Worm (Caenorhabditis elegans) whole organism, mixed stage, embryonic: ENCODE measurements around the gene sto-2.

Experiments
- M03D4.4 ChIP-seq: sonication (generic microtip); optimal IDR thresholded peaks from 2 replicates; lab custom pipeline; 2017; ENCODE audit warnings: mild to moderate bottlenecking, missing genetic modification characterization, missing compliant biosample characterization
- bed-3 ChIP-seq: fragments of 200-800 bp; sonication (Bioruptor generic); optimal IDR thresholded peaks from 3 replicates; lab custom pipeline; 2018; ENCODE audit warnings: mild to moderate bottlenecking, missing genetic modification characterization, moderate library complexity, missing compliant biosample characterization
- blmp-1 ChIP-seq: fragments of 150-350 bp; optimal IDR thresholded peaks from 2 replicates; lab custom pipeline; 2014; ENCODE audit warnings: missing biosample characterization, missing genetic modification characterization
- ceh-39 ChIP-seq: fragments of 150-350 bp; optimal IDR thresholded peaks from 2 replicates; lab custom pipeline; 2014; ENCODE audit warnings: missing biosample characterization, missing genetic modification characterization
- ceh-43 ChIP-seq: fragments of 200-800 bp; sonication (Bioruptor generic); optimal IDR thresholded peaks from 2 replicates; lab custom pipeline; 2018; ENCODE audit warnings: mild to moderate bottlenecking, missing genetic modification characterization, moderate library complexity, missing compliant biosample characterization
- ceh-83 ChIP-seq: fragments of 200-800 bp; sonication (Bioruptor generic); optimal IDR thresholded peaks from 2 replicates; lab custom pipeline; 2018; ENCODE audit warnings: mild to moderate bottlenecking, missing genetic modification characterization, missing compliant biosample characterization
- ces-1 ChIP-seq: fragments of 150-350 bp; optimal IDR thresholded peaks from 2 replicates; lab custom pipeline; 2014; ENCODE audit warnings: missing biosample characterization, missing genetic modification reagents, missing genetic modification characterization
- cnd-1 ChIP-seq: fragments of 200-800 bp; sonication (Bioruptor generic); optimal IDR thresholded peaks from 2 replicates; lab custom pipeline; 2018; ENCODE audit warnings: mild to moderate bottlenecking, missing genetic modification characterization, missing compliant biosample characterization
- drap-1 ChIP-seq: fragments of 200-800 bp; sonication (Bioruptor generic); optimal IDR thresholded peaks from 3 replicates; lab custom pipeline; 2018; ENCODE audit warnings: mild to moderate bottlenecking, missing genetic modification characterization, missing compliant biosample characterization
- elt-1 ChIP-seq: sonication (generic microtip); optimal IDR thresholded peaks from 2 replicates; lab custom pipeline; 2017; ENCODE audit warnings: missing genetic modification characterization, mild to moderate bottlenecking, missing compliant biosample characterization, antibody characterized with exemption, moderate library complexity, borderline replicate concordance; ENCODE audit not compliant: insufficient read depth
- elt-3 ChIP-seq: fragments of 150-350 bp; optimal IDR thresholded peaks from 2 replicates; lab custom pipeline; 2014; ENCODE audit warnings: missing biosample characterization, missing genetic modification characterization
- flh-1 ChIP-seq: fragments of 200-800 bp; sonication (Bioruptor generic); optimal IDR thresholded peaks from 2 replicates; lab custom pipeline; 2018; ENCODE audit warnings: mild to moderate bottlenecking, missing genetic modification characterization, moderate library complexity, missing compliant biosample characterization
- ham-2 ChIP-seq: fragments of 200-800 bp; sonication (Bioruptor generic); optimal IDR thresholded peaks from 2 replicates; lab custom pipeline; 2018; ENCODE audit warnings: mild to moderate bottlenecking, missing genetic modification characterization, missing compliant biosample characterization
- hlh-1 ChIP-seq: fragments of 150-350 bp; optimal IDR thresholded peaks from 2 replicates; lab custom pipeline; 2014; ENCODE audit warnings: missing biosample characterization, missing genetic modification reagents, missing genetic modification characterization
- lin-13 ChIP-seq: fragments of 150-350 bp; optimal IDR thresholded peaks from 2 replicates; lab custom pipeline; 2014; ENCODE audit warnings: missing biosample characterization, missing genetic modification characterization
- lin-32 ChIP-seq: fragments of 200-800 bp; sonication (Bioruptor generic); optimal IDR thresholded peaks from 2 replicates; lab custom pipeline; 2018; ENCODE audit warnings: mild to moderate bottlenecking, missing genetic modification characterization, missing compliant biosample characterization
- lsy-2 ChIP-seq: fragments of 150-350 bp; optimal IDR thresholded peaks from 2 replicates; lab custom pipeline; 2014; ENCODE audit warnings: missing biosample characterization, missing genetic modification characterization
- mab-5 ChIP-seq: fragments of 150-350 bp; optimal IDR thresholded peaks from 2 replicates; lab custom pipeline; 2014; ENCODE audit warnings: missing biosample characterization, missing genetic modification characterization
- mep-1 ChIP-seq: fragments of 150-350 bp; optimal IDR thresholded peaks from 2 replicates; lab custom pipeline; 2017; ENCODE audit warnings: missing biosample characterization, missing genetic modification reagents, missing genetic modification characterization, inconsistent platforms
- mls-2 ChIP-seq: sonication (generic microtip); optimal IDR thresholded peaks from 2 replicates; lab custom pipeline; 2016; ENCODE audit warnings: mild to moderate bottlenecking, missing genetic modification characterization, moderate library complexity, missing compliant biosample characterization
- nhr-12 ChIP-seq: fragments of 150-350 bp; optimal IDR thresholded peaks from 2 replicates; lab custom pipeline; 2014; ENCODE audit warnings: missing biosample characterization, missing genetic modification characterization
- nhr-2 ChIP-seq: fragments of 150-350 bp; optimal IDR thresholded peaks from 2 replicates; lab custom pipeline; 2014; ENCODE audit warnings: missing biosample characterization, missing genetic modification characterization
- nhr-237 ChIP-seq: fragments of 150-350 bp; optimal IDR thresholded peaks from 2 replicates; lab custom pipeline; 2014; ENCODE audit warnings: missing biosample characterization, missing genetic modification characterization
- nhr-28 ChIP-seq: fragments of 150-350 bp; optimal IDR thresholded peaks from 2 replicates; lab custom pipeline; 2014; ENCODE audit warnings: missing biosample characterization, missing genetic modification characterization
- nhr-76 ChIP-seq: sonication (generic microtip); optimal IDR thresholded peaks from 2 replicates; lab custom pipeline; 2017; ENCODE audit warnings: missing biosample characterization, missing genetic modification characterization
- pha-4 ChIP-seq: fragments of 150-350 bp; optimal IDR thresholded peaks from 2 replicates; lab custom pipeline; 2018; ENCODE audit warnings: missing biosample characterization, missing genetic modification reagents, missing genetic modification characterization
- sem-2 ChIP-seq: fragments of 200-800 bp; sonication (Bioruptor generic); optimal IDR thresholded peaks from 2 replicates; lab custom pipeline; 2018; ENCODE audit warnings: mild to moderate bottlenecking, missing genetic modification characterization, missing compliant biosample characterization
- snpc-4 ChIP-seq: fragments of 150-350 bp; optimal IDR thresholded peaks from 2 replicates; lab custom pipeline; 2014; ENCODE audit warnings: missing biosample characterization, missing genetic modification characterization
- sptf-1 ChIP-seq: sonication (generic microtip); optimal IDR thresholded peaks from 2 replicates; lab custom pipeline; 2017; ENCODE audit warnings: mild to moderate bottlenecking, missing genetic modification characterization, moderate library complexity, missing compliant biosample characterization
- tbx-8 ChIP-seq: fragments of 200-800 bp; sonication (Bioruptor generic); optimal IDR thresholded peaks from 2 replicates; lab custom pipeline; 2018; ENCODE audit warnings: mild to moderate bottlenecking, missing genetic modification characterization, moderate library complexity, missing compliant biosample characterization
- unc-120 ChIP-seq: sonication (generic microtip); optimal IDR thresholded peaks from 2 replicates; lab custom pipeline; 2017; ENCODE audit warnings: missing genetic modification characterization, missing compliant biosample characterization; ENCODE audit not compliant: poor library complexity, severe bottlenecking
- unc-39 ChIP-seq: fragments of 150-350 bp; optimal IDR thresholded peaks from 2 replicates; lab custom pipeline; 2014; ENCODE audit warnings: missing biosample characterization, missing genetic modification characterization
- unc-62 ChIP-seq: fragments of 150-350 bp; optimal IDR thresholded peaks from 2 replicates; lab custom pipeline; 2014; ENCODE audit warnings: missing biosample characterization, missing genetic modification reagents, missing genetic modification characterization
- zip-8 ChIP-seq: fragments of 150-350 bp; optimal IDR thresholded peaks from 2 replicates; lab custom pipeline; 2014; ENCODE audit warnings: missing biosample characterization, missing genetic modification characterization
- ztf-11 ChIP-seq: fragments of 150-350 bp; optimal IDR thresholded peaks from 2 replicates; lab custom pipeline; 2014; ENCODE audit warnings: missing biosample characterization, missing genetic modification characterization

Gene sto-2

ce11 chrX:5354022-5354876 lies 31.1 kb upstream of the sto-2 start, which contains the start of gene pfn-2:
Gene pfn-2 (minus strand): TSS chrX:5354072.
- TF ChIP-seq nhr-237 (no peak), lin-32 (GFP tag; lab: Kevin White, UChicago) (peak; percentile 33), ham-2 (GFP tag; lab: Kevin White, UChicago) (peak; percentile 44), ztf-11 (tag; lab: Kevin White, UChicago) (no peak), flh-1 (GFP tag; lab: Kevin White, UChicago) (no peak), nhr-76 (no peak), pha-4 (tag; lab: Kevin White, UChicago) (no peak), nhr-2 (no peak), snpc-4 (no peak), cnd-1 (tag; lab: Kevin White, UChicago) (peak; percentile 57), ceh-83 (GFP tag; lab: Kevin White, UChicago) (no peak), sptf-1 (tag; lab: Kevin White, UChicago) (peak; percentile 74), ceh-43 (GFP tag; lab: Kevin White, UChicago) (no peak), elt-1 (tag; lab: Kevin White, UChicago) (no peak), mls-2 (tag; lab: Kevin White, UChicago) (peak; percentile 75), drap-1 (GFP tag; lab: Kevin White, UChicago) (peak; percentile 18), mab-5 (tag; lab: Kevin White, UChicago) (no peak), unc-120 (tag; lab: Kevin White, UChicago) (no peak), ceh-39 (tag; lab: Kevin White, UChicago) (no peak), nhr-28 (tag; lab: Kevin White, UChicago) (no peak), blmp-1 (no peak), zip-8 (tag; lab: Kevin White, UChicago) (no peak), tbx-8 (GFP tag; lab: Kevin White, UChicago) (no peak), ces-1 (GFP tag; lab: Kevin White, UChicago) (no peak), lsy-2 (tag; lab: Kevin White, UChicago) (no peak), elt-3 (tag; lab: Kevin White, UChicago) (no peak), nhr-12 (no peak), bed-3 (GFP tag; lab: Kevin White, UChicago) (no peak), unc-39 (tag; lab: Kevin White, UChicago) (no peak), M03D4.4 (peak; percentile 68), sem-2 (GFP tag; lab: Kevin White, UChicago) (peak; percentile 42), unc-62 (GFP tag; lab: Kevin White, UChicago) (no peak), hlh-1 (tag; lab: Kevin White, UChicago) (no peak), mep-1 (tag; lab: Kevin White, UChicago) (no peak), lin-13 (tag; lab: Kevin White, UChicago) (no peak)
- TF ChIP-seq, all 35 proteins: peak for 8

- no peak for TF ChIP-seq zip-8 (tag; lab: Kevin White, UChicago)
- TF ChIP-seq ham-2 (GFP tag; lab: Kevin White, UChicago) = no peak
- TF ChIP-seq mls-2 (tag; lab: Kevin White, UChicago) = no peak
- no peak for TF ChIP-seq nhr-12
- TF ChIP-seq unc-62 (GFP tag; lab: Kevin White, UChicago) = no peak
- TF ChIP-seq pha-4 (tag; lab: Kevin White, UChicago) = no peak
- TF ChIP-seq M03D4.4 = no peak
- TF ChIP-seq lin-13 (tag; lab: Kevin White, UChicago) = no peak
- TF ChIP-seq hlh-1 (tag; lab: Kevin White, UChicago) = no peak
- no peak for TF ChIP-seq ces-1 (GFP tag; lab: Kevin White, UChicago)
- no peak for TF ChIP-seq nhr-237
- TF ChIP-seq unc-39 (tag; lab: Kevin White, UChicago) = no peak
- no peak for TF ChIP-seq lsy-2 (tag; lab: Kevin White, UChicago)
- no peak for TF ChIP-seq mep-1 (tag; lab: Kevin White, UChicago)
- no peak for TF ChIP-seq flh-1 (GFP tag; lab: Kevin White, UChicago)
- TF ChIP-seq drap-1 (GFP tag; lab: Kevin White, UChicago) = no peak
- no peak for TF ChIP-seq nhr-76
- TF ChIP-seq ceh-43 (GFP tag; lab: Kevin White, UChicago) = no peak
- no peak for TF ChIP-seq elt-3 (tag; lab: Kevin White, UChicago)
- TF ChIP-seq cnd-1 (tag; lab: Kevin White, UChicago) = no peak
Measured at ce11 chrX:5348529-5349148, 25.5 kb upstream of the sto-2 start, which contains the start of gene syx-3. Gene syx-3 (plus strand): TSS chrX:5349098.
